Worm (Caenorhabditis elegans) whole organism, L4/young adult: ENCODE data around the gene srr-7.
"Not testable (repeated sequence)": the region's sequence is repeated elsewhere in the genome, so short reads cannot be mapped to it uniquely, and the experiment has no call there.

ENCODE experiments used
- W03F9.2 ChIP-seq: fragments of 150-350 bp; optimal IDR thresholded peaks from 2 replicates; lab custom pipeline; 2014; ENCODE audit warnings: missing biosample characterization, missing genetic modification characterization
- dao-5 ChIP-seq: sonication (generic microtip); optimal IDR thresholded peaks from 2 replicates; lab custom pipeline; 2016; ENCODE audit warnings: missing genotype, missing genetic modification characterization, moderate library complexity, missing compliant biosample characterization
- him-1 ChIP-seq: sonication (generic microtip); optimal IDR thresholded peaks from 2 replicates; lab custom pipeline; 2016; ENCODE audit warnings: missing genotype, missing genetic modification reagents, missing genetic modification characterization, missing compliant biosample characterization

srr-7 gene

ce11 chrV:15127955-15128354 lies at the start of gene srr-7:
TSS of gene srr-7 (plus strand) at chrV:15128255.
- TF ChIP-seq dao-5 (tag; lab: Kevin White, UChicago): no peak
- TF ChIP-seq him-1 (tag; lab: Kevin White, UChicago): no peak
- no peak for TF ChIP-seq W03F9.2

- TF ChIP-seq W03F9.2 (no peak), dao-5 (tag; lab: Kevin White, UChicago) (no peak)
Observed at ce11 chrV:15078560-15078959, 49.5 kb upstream of the srr-7 start.

ce11 chrV:15082291-15082690 lies 45.8 kb upstream of the srr-7 start, which contains the start of the genes C01G10.10 and C01G10.9:
TSS of gene C01G10.10 (minus strand) at chrV:15082441.
TSS of gene C01G10.9 (plus strand) at chrV:15082530.
- TF ChIP-seq dao-5 (tag; lab: Kevin White, UChicago): no peak
- TF ChIP-seq W03F9.2: peak; percentile 72
- TF ChIP-seq him-1 (tag; lab: Kevin White, UChicago): peak; percentile 61

- TF ChIP-seq him-1 (tag; lab: Kevin White, UChicago): no peak
Observed at ce11 chrV:15083659-15084058, 44.4 kb upstream of the srr-7 start.

- TF ChIP-seq him-1 (tag; lab: Kevin White, UChicago) (peak; percentile 88), W03F9.2 (peak; percentile 96), dao-5 (tag; lab: Kevin White, UChicago) (no peak)
Observed at ce11 chrV:15085335-15085800, 42.7 kb upstream of the srr-7 start, which contains the start of the genes ahsa-1 and C01G10.7. TSS of gene ahsa-1 (minus strand) at chrV:15085385. TSS of gene C01G10.7 (plus strand) at chrV:15085747.

- TF ChIP-seq dao-5 (tag; lab: Kevin White, UChicago) (no peak), him-1 (tag; lab: Kevin White, UChicago) (no peak), W03F9.2 (no peak)
Observed at ce11 chrV:15087207-15087706, 40.8 kb upstream of the srr-7 start, which contains the start of the genes C01G10.15 and C01G10.6. TSS of gene C01G10.15 (minus strand) at chrV:15087307. TSS of gene C01G10.6 (plus strand) at chrV:15087656.

- TF ChIP-seq him-1 (tag; lab: Kevin White, UChicago) (no peak), W03F9.2 (no peak), dao-5 (tag; lab: Kevin White, UChicago) (no peak)
Observed at ce11 chrV:15088613-15089012, 39.4 kb upstream of the srr-7 start, which contains the start of gene C01G10.18. TSS of gene C01G10.18 (minus strand) at chrV:15088713.

ce11 chrV:15089438-15089837 lies 38.6 kb upstream of the srr-7 start, which contains the start of the genes C01G10.5 and C01G10.4:
TSS of gene C01G10.5 (minus strand) at chrV:15089538.
TSS of gene C01G10.4 (plus strand) at chrV:15089740.
- TF ChIP-seq W03F9.2 (no peak), dao-5 (tag; lab: Kevin White, UChicago) (no peak)

ce11 chrV:15090457-15090856 lies 37.6 kb upstream of the srr-7 start, which contains the start of gene C01G10.17:
TSS of gene C01G10.17 (plus strand) at chrV:15090757.
- TF ChIP-seq dao-5 (tag; lab: Kevin White, UChicago) (no peak), W03F9.2 (no peak), him-1 (tag; lab: Kevin White, UChicago) (no peak)

ce11 chrV:15092666-15093065 lies 35.4 kb upstream of the srr-7 start, which contains the start of gene txt-12:
TSS of gene txt-12 (plus strand) at chrV:15092966.
- TF ChIP-seq dao-5 (tag; lab: Kevin White, UChicago) (no peak), him-1 (tag; lab: Kevin White, UChicago) (no peak), W03F9.2 (no peak)

- TF ChIP-seq him-1 (tag; lab: Kevin White, UChicago) (no peak), dao-5 (tag; lab: Kevin White, UChicago) (no peak), W03F9.2 (no peak)
Observed at ce11 chrV:15094749-15095148, 33.3 kb upstream of the srr-7 start, which contains the start of gene srx-78. TSS of gene srx-78 (plus strand) at chrV:15095049.

ce11 chrV:15099447-15099846 lies 28.6 kb upstream of the srr-7 start, which contains the start of gene C01G10.1:
TSS of gene C01G10.1 (plus strand) at chrV:15099747.
- TF ChIP-seq him-1 (tag; lab: Kevin White, UChicago) (no peak), W03F9.2 (no peak), dao-5 (tag; lab: Kevin White, UChicago) (no peak)

ce11 chrV:15105893-15106598 lies 22.0 kb upstream of the srr-7 start, which contains the start of gene C01G10.14:
TSS of gene C01G10.14 (minus strand) at chrV:15105943.
- not testable (repeated sequence) for TF ChIP-seq W03F9.2; him-1 (tag; lab: Kevin White, UChicago); dao-5 (tag; lab: Kevin White, UChicago)

- TF ChIP-seq dao-5 (tag; lab: Kevin White, UChicago) (no peak), W03F9.2 (no peak), him-1 (tag; lab: Kevin White, UChicago) (no peak)
Observed at ce11 chrV:15109260-15109659, 18.8 kb upstream of the srr-7 start, which contains the start of gene Y75B12A.2. TSS of gene Y75B12A.2 (plus strand) at chrV:15109560.
